Worm (Caenorhabditis elegans) whole organism, L4 larva: ENCODE measurements around the gene Y102A5C.2.
"Not testable (repeated sequence)": the region's sequence is repeated elsewhere in the genome, so short reads cannot be mapped to it uniquely, and the experiment has no call there.

ENCODE experiments used
- F37D6.2 ChIP-seq: sonication (generic microtip); optimal IDR thresholded peaks from 2 replicates; lab custom pipeline; 2016; ENCODE audit warnings: mild to moderate bottlenecking, missing genetic modification characterization, missing compliant biosample characterization
- F49E8.2 ChIP-seq: sonication (generic microtip); optimal IDR thresholded peaks from 2 replicates; lab custom pipeline; 2016; ENCODE audit warnings: missing compliant biosample characterization, mild to moderate bottlenecking, missing genetic modification characterization, borderline replicate concordance
- R02D3.7 ChIP-seq: fragments of 150-350 bp; sonication (generic microtip); optimal IDR thresholded peaks from 3 replicates; lab custom pipeline; 2014; ENCODE audit warnings: missing biosample characterization, missing genetic modification characterization
- T20F7.1 ChIP-seq: fragments of 200-800 bp; sonication (Bioruptor generic); optimal IDR thresholded peaks from 2 replicates; lab custom pipeline; 2018; ENCODE audit warnings: mild to moderate bottlenecking, missing genetic modification characterization, missing compliant biosample characterization
- Y48G9A.11 ChIP-seq: fragments of 200-800 bp; sonication (Bioruptor generic); IDR thresholded peaks from 2 replicates; pipeline ENCODE4 v1.3.6; 2022; ENCODE audit warnings: missing genetic modification reagents, missing genetic modification characterization, missing compliant biosample characterization
- Y75B8A.6 ChIP-seq: fragments of 200-800 bp; sonication (Bioruptor generic); IDR thresholded peaks from 2 replicates; pipeline ENCODE4 v1.3.6; 2022; ENCODE audit warnings: missing genetic modification reagents, missing genetic modification characterization, missing compliant biosample characterization
- ama-1 ChIP-seq: fragments of 150-350 bp; optimal IDR thresholded peaks from 2 replicates; lab custom pipeline; 2014; ENCODE audit warnings: inconsistent platforms, mixed read lengths
- ceh-28 ChIP-seq: fragments of 150-350 bp; optimal IDR thresholded peaks from 2 replicates; lab custom pipeline; 2014; ENCODE audit warnings: missing biosample characterization, missing genetic modification reagents, missing genetic modification characterization
- cey-2 ChIP-seq: sonication (generic microtip); optimal IDR thresholded peaks from 3 replicates; lab custom pipeline; 2017; ENCODE audit warnings: missing genetic modification characterization, mild to moderate bottlenecking, missing compliant biosample characterization, antibody characterized with exemption, borderline replicate concordance; ENCODE audit not compliant: insufficient read depth
- ctbp-1 ChIP-seq: fragments of 200-800 bp; sonication (Bioruptor generic); IDR thresholded peaks from 2 replicates; pipeline ENCODE4 v1.3.6; 2022; ENCODE audit warnings: missing genetic modification reagents, missing genetic modification characterization, missing compliant biosample characterization
- dmd-6 ChIP-seq: fragments of 200-800 bp; sonication (Bioruptor generic); IDR thresholded peaks from 2 replicates; pipeline ENCODE4 v1.3.6; 2022; ENCODE audit warnings: missing genetic modification reagents, missing genetic modification characterization, missing compliant biosample characterization
- dmd-8 ChIP-seq: fragments of 200-800 bp; sonication (Bioruptor generic); IDR thresholded peaks from 2 replicates; pipeline ENCODE4 v1.3.6; 2022; ENCODE audit warnings: missing genetic modification characterization, missing compliant biosample characterization
- fkh-10 ChIP-seq: fragments of 150-350 bp; optimal IDR thresholded peaks from 2 replicates; lab custom pipeline; 2014; ENCODE audit warnings: missing biosample characterization, missing genetic modification reagents, missing genetic modification characterization
- fos-1 ChIP-seq: fragments of 150-350 bp; optimal IDR thresholded peaks from 2 replicates; lab custom pipeline; 2014; ENCODE audit warnings: missing biosample characterization, missing genetic modification characterization
- hif-1 ChIP-seq, 2 experiments: sonication (generic microtip); optimal IDR thresholded peaks; 2 replicates each; lab custom pipeline; 2016 to 2017; ENCODE audit warnings: missing compliant biosample characterization in 2 of 2, missing genetic modification characterization in 2 of 2, missing genetic modification reagents in 2 of 2, missing genotype in 2 of 2, mild to moderate bottlenecking in 1 of 2
- hlh-11 ChIP-seq: fragments of 200-800 bp; sonication (Bioruptor generic); optimal IDR thresholded peaks from 2 replicates; lab custom pipeline; 2018; ENCODE audit warnings: mild to moderate bottlenecking, missing genetic modification characterization, missing compliant biosample characterization
- lin-39 ChIP-seq: fragments of 150-350 bp; optimal IDR thresholded peaks from 2 replicates; lab custom pipeline; 2014; ENCODE audit warnings: missing biosample characterization, missing genetic modification reagents, missing genetic modification characterization
- lir-3 ChIP-seq: sonication (generic microtip); optimal IDR thresholded peaks from 2 replicates; lab custom pipeline; 2016; ENCODE audit warnings: mild to moderate bottlenecking, missing genetic modification characterization, missing compliant biosample characterization
- lsy-2 ChIP-seq, 2 experiments: fragments of 150-350 bp in 1 of 2; sonication (generic microtip) in 1 of 2; optimal IDR thresholded peaks; 2 replicates each; lab custom pipeline; 2014 to 2017; ENCODE audit warnings: missing biosample characterization in 2 of 2, missing genetic modification characterization in 2 of 2
- madf-5 ChIP-seq, 2 experiments: fragments of 200-800 bp; sonication (Bioruptor generic); IDR thresholded peaks; 2 replicates each; pipeline ENCODE4 v1.3.6; 2022; ENCODE audit warnings: missing compliant biosample characterization in 2 of 2, missing genetic modification characterization in 2 of 2
- madf-9 ChIP-seq: fragments of 200-800 bp; sonication (Bioruptor generic); conservative IDR thresholded peaks from 2 replicates; pipeline ENCODE4 v1.3.6; 2022; ENCODE audit warnings: missing genetic modification reagents, missing genetic modification characterization, missing compliant biosample characterization
- mep-1 ChIP-seq: fragments of 150-350 bp; sonication (generic microtip); optimal IDR thresholded peaks from 3 replicates; lab custom pipeline; 2014; ENCODE audit warnings: missing biosample characterization, missing genetic modification characterization
- mes-2 ChIP-seq: sonication (generic microtip); optimal IDR thresholded peaks from 2 replicates; lab custom pipeline; 2016; ENCODE audit warnings: missing genotype, mild to moderate bottlenecking, missing genetic modification characterization, missing compliant biosample characterization; ENCODE audit not compliant: poor library complexity, severe bottlenecking
- mxl-2 ChIP-seq: fragments of 200-800 bp; sonication (Bioruptor generic); conservative IDR thresholded peaks from 2 replicates; pipeline ENCODE4 v1.3.6; 2022; ENCODE audit warnings: missing genetic modification reagents, missing genetic modification characterization, missing compliant biosample characterization
- nhr-10 ChIP-seq: fragments of 150-350 bp; optimal IDR thresholded peaks from 2 replicates; lab custom pipeline; 2014; ENCODE audit warnings: missing biosample characterization, missing genetic modification characterization
- nhr-11 ChIP-seq: fragments of 150-350 bp; optimal IDR thresholded peaks from 2 replicates; lab custom pipeline; 2014; ENCODE audit warnings: missing biosample characterization, missing genetic modification characterization
- nhr-25 ChIP-seq: sonication (generic microtip); optimal IDR thresholded peaks from 2 replicates; lab custom pipeline; 2017; ENCODE audit warnings: missing genetic modification characterization, mild to moderate bottlenecking, missing compliant biosample characterization, antibody characterized with exemption, moderate library complexity, borderline replicate concordance; ENCODE audit not compliant: insufficient read depth
- nhr-48 ChIP-seq: sonication (generic microtip); optimal IDR thresholded peaks from 2 replicates; lab custom pipeline; 2016; ENCODE audit warnings: mild to moderate bottlenecking, missing genetic modification characterization, missing compliant biosample characterization
- pqm-1 ChIP-seq: sonication (generic microtip); optimal IDR thresholded peaks from 2 replicates; lab custom pipeline; 2017; ENCODE audit warnings: missing biosample characterization, missing genetic modification characterization
- rbr-2 ChIP-seq: sonication (generic microtip); optimal IDR thresholded peaks from 2 replicates; lab custom pipeline; 2016; ENCODE audit warnings: missing genotype, missing genetic modification characterization, missing compliant biosample characterization
- saeg-2 ChIP-seq: fragments of 200-800 bp; sonication (Bioruptor generic); IDR thresholded peaks from 2 replicates; pipeline ENCODE4 v1.3.6; 2022; ENCODE audit warnings: missing genetic modification reagents, missing genetic modification characterization, missing compliant biosample characterization
- snpc-1.2 ChIP-seq: fragments of 200-800 bp; sonication (Bioruptor generic); IDR thresholded peaks from 2 replicates; pipeline ENCODE4 v1.3.6; 2022; ENCODE audit warnings: missing genetic modification reagents, missing genetic modification characterization, missing compliant biosample characterization
- unc-62 ChIP-seq, 3 experiments: fragments of 150-350 bp in 1 of 3; sonication (generic microtip); optimal IDR thresholded peaks in 2 of 3; peaks in 1 of 3; 1 replicate in 1 of 3; 2 replicates in 2 of 3; lab custom pipeline; 2014 to 2017; ENCODE audit warnings: missing biosample characterization in 3 of 3, missing genetic modification characterization in 3 of 3, missing genetic modification reagents in 3 of 3, missing genotype in 1 of 3
- zag-1 ChIP-seq: fragments of 150-350 bp; optimal IDR thresholded peaks from 2 replicates; lab custom pipeline; 2014; ENCODE audit warnings: missing biosample characterization, missing genetic modification characterization
- zfp-2 ChIP-seq: sonication (generic microtip); optimal IDR thresholded peaks from 2 replicates; lab custom pipeline; 2016; ENCODE audit warnings: mild to moderate bottlenecking, missing genetic modification characterization, missing compliant biosample characterization
- zfp-3 ChIP-seq: fragments of 200-800 bp; sonication (Bioruptor generic); conservative IDR thresholded peaks from 2 replicates; pipeline ENCODE4 v1.3.6; 2022; ENCODE audit warnings: missing genetic modification reagents, missing genetic modification characterization, missing compliant biosample characterization

Y102A5C.2 gene

DNA sequence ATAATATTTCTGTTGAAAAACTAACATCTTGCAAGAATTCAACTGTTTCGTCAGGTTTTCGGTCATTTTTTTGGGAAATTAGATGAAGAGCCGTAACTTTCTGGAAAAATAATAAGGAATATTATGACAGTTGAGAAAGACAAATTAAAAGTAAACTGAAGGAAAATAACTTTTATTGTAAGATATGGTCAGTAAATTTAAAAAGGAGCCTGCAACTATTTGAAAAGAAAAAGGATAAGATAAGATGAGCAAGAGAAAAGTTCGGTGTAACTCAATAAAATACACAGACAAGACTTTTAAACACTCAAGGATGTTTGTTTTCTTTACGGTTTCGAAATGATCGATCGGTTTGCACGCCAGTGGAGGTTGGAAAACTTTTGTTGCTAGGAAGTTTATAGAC lies 31.1 kb downstream of the Y102A5C.2 start, which contains the start of gene fbxa-111:
Gene fbxa-111 (minus strand): TSS at position 101 of the 400 bp plus-strand sequence.
- TF ChIP-seq rbr-2 (tag; lab: Kevin White, UChicago); nhr-11; fos-1 (tag; lab: Kevin White, UChicago): not testable (repeated sequence)

DNA sequence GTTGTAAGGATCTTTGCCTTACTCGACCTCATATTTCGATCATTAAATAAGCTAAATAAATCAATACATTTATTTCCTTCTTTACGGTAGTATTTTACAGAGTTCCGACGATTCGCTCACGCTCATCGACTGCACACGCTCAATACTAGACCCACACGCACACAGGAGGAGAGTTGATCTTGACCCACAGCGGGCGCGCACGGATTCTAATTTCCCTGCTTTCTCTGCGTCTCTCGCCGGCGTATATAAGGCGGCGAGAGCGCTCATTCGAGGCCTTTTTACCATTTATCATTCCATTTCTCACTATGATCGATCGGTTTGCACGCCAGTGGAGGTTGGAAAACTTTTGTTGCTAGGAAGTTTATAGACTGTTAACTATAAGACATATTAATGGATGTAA lies 31.5 kb downstream of the Y102A5C.2 start:
- TF ChIP-seq hlh-11 (tag; lab: Kevin White, UChicago) (no peak), mes-2 (tag; lab: Kevin White, UChicago) (no peak), nhr-48 (no peak), Y48G9A.11 (GFP tag; lab: Robert Waterston, UW) (no peak), zag-1 (tag; lab: Kevin White, UChicago) (no peak), cey-2 (tag; lab: Kevin White, UChicago) (no peak), dmd-8 (no peak), ama-1 (no peak), mep-1 (no peak), saeg-2 (GFP tag; lab: Robert Waterston, UW) (no peak)

DNA sequence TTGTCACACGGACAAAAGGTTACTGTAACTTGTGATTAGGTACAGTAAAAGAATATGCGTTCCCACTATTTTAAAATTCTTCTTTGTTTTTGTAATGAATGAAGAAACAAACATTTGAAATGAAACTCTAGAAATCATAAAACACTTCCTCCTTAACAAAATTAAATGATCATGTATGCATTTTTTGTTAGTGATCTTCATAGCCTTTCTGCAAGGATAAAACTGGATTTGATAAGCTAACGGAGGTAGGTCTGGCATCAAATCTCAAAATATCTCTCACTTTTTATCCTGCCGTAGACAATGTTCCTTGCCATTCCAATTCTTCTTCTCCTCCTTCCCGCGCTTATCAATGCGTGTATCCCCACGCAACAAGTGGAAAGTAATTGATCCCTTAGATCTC lies 33.0 kb downstream of the Y102A5C.2 start, which contains the start of gene clec-238:
Gene clec-238 (plus strand): TSS at position 301 of the 400 bp plus-strand sequence.
- TF ChIP-seq hif-1 (tag; optimal IDR thresholded peaks at IDR 0.05; lab: Kevin White, UChicago) (no peak), mes-2 (tag; lab: Kevin White, UChicago) (no peak), snpc-1.2 (no peak), F49E8.2 (no peak), lin-39 (no peak), ceh-28 (tag; lab: Kevin White, UChicago) (no peak), fkh-10 (GFP tag; lab: Kevin White, UChicago) (no peak), pqm-1 (tag; lab: Kevin White, UChicago) (no peak), Y75B8A.6 (GFP tag; lab: Robert Waterston, UW) (no peak), madf-5 (GFP tag; IDR thresholded peaks at IDR 0.05; lab: Robert Waterston, UW) (no peak), F37D6.2 (no peak), lir-3 (tag; lab: Kevin White, UChicago) (no peak)

DNA sequence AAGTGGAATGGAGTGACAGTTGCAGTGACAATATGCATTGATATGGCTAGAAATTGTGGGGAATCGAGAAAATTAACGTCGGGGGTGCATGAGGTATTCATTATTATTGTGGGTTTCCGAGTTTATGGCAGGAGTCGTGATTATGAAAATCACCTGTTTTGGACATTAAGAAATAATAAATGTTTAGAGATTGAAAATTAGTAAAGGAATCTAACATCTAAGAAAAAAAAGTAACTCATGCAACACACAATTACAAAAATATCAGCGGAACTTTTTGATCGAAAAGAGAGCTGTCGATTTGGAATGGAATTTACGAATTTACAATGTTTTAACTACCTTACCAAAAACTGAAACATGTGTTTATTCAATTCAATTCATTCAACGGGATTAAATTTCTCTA lies 36.2 kb downstream of the Y102A5C.2 start, which contains the start of gene srh-206:
Gene srh-206 (minus strand): TSS at position 101 of the 400 bp plus-strand sequence.
- TF ChIP-seq dmd-6 (GFP tag; lab: Robert Waterston, UW), result no peak
- no peak for TF ChIP-seq zfp-3 (GFP tag; lab: Robert Waterston, UW)
- no peak for TF ChIP-seq nhr-25
- TF ChIP-seq ama-1, result no peak
- TF ChIP-seq lin-39, result no peak
- TF ChIP-seq zfp-2 (tag; lab: Kevin White, UChicago), result no peak
- no peak for TF ChIP-seq lsy-2 (tag; optimal IDR thresholded peaks at IDR 0.05; lab: Kevin White, UChicago)
- no peak for TF ChIP-seq dmd-8
- no peak for TF ChIP-seq nhr-10
- TF ChIP-seq pqm-1 (tag; lab: Kevin White, UChicago), result no peak
- TF ChIP-seq R02D3.7 (tag; lab: Kevin White, UChicago), result no peak

DNA sequence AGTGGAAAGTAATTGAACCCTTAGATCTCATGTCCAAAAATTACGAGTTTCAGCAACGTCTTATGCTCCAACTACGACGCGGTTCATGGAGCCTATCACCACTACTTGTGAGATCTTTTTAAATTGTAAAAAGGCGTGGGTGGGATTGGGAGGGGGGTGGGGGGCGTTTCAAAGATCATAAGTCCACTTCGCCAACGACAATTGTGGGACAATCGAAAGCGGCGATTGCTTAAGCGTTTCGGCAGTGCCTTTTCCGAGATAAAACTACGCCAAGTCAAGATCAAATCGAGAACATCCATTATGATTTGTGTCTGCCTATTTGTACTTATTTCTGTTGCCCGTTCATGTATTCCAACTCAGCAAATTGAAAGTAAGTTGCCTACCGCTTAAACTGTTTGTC lies 37.7 kb downstream of the Y102A5C.2 start, which contains the start of gene clec-239:
Gene clec-239 (plus strand): TSS at position 301 of the 400 bp plus-strand sequence.
- TF ChIP-seq mxl-2 (GFP tag; lab: Robert Waterston, UW), result no peak
- TF ChIP-seq R02D3.7 (tag; lab: Kevin White, UChicago), result no peak
- no peak for TF ChIP-seq hif-1 (tag; optimal IDR thresholded peaks at IDR 0.05; lab: Kevin White, UChicago)
- no peak for TF ChIP-seq ctbp-1 (GFP tag; lab: Robert Waterston, UW)
- TF ChIP-seq lir-3 (tag; lab: Kevin White, UChicago), result no peak
- no peak for TF ChIP-seq madf-9
- TF ChIP-seq unc-62 (GFP tag; optimal IDR thresholded peaks at IDR 0.05 in 1 of 2; lab: Kevin White, UChicago), result no peak
- TF ChIP-seq unc-62 (tag; optimal IDR thresholded peaks at IDR 0.05; lab: Kevin White, UChicago), result no peak
- no peak for TF ChIP-seq T20F7.1
